Worm (Caenorhabditis elegans) whole organism, L3 larva: ENCODE results near the gene mxl-2.

Experiments
- aly-2 ChIP-seq: fragments of 150-350 bp; optimal IDR thresholded peaks from 2 replicates; lab custom pipeline; 2014; ENCODE audit warnings: missing biosample characterization, missing genetic modification characterization
- ama-1 ChIP-seq: fragments of 150-350 bp; optimal IDR thresholded peaks from 2 replicates; lab custom pipeline; 2018
- ceh-82 ChIP-seq: fragments of 150-350 bp; optimal IDR thresholded peaks from 2 replicates; lab custom pipeline; 2014; ENCODE audit warnings: missing biosample characterization, missing genetic modification characterization
- elt-1 ChIP-seq: fragments of 150-350 bp; optimal IDR thresholded peaks from 2 replicates; lab custom pipeline; 2014; ENCODE audit warnings: missing biosample characterization, missing genetic modification characterization
- lin-15B ChIP-seq: fragments of 150-350 bp; optimal IDR thresholded peaks from 2 replicates; lab custom pipeline; 2014; ENCODE audit warnings: missing biosample characterization, missing genetic modification characterization
- lin-39 ChIP-seq: fragments of 150-350 bp; optimal IDR thresholded peaks from 2 replicates; lab custom pipeline; 2018; ENCODE audit warnings: missing biosample characterization, missing genetic modification reagents, missing genetic modification characterization
- mdl-1 ChIP-seq: fragments of 150-350 bp; optimal IDR thresholded peaks from 2 replicates; lab custom pipeline; 2014; ENCODE audit warnings: missing biosample characterization, missing genetic modification characterization
- nhr-12 ChIP-seq: fragments of 150-350 bp; optimal IDR thresholded peaks from 2 replicates; lab custom pipeline; 2014; ENCODE audit warnings: missing biosample characterization, missing genetic modification characterization
- nhr-25 ChIP-seq: sonication (generic microtip); optimal IDR thresholded peaks from 2 replicates; lab custom pipeline; 2017; ENCODE audit warnings: missing biosample characterization, missing genetic modification characterization
- nhr-76 ChIP-seq: fragments of 150-350 bp; sonication (generic microtip); optimal IDR thresholded peaks from 5 replicates; lab custom pipeline; 2014; ENCODE audit warnings: missing biosample characterization, missing genetic modification characterization
- unc-62 ChIP-seq: fragments of 150-350 bp; sonication (generic microtip); optimal IDR thresholded peaks from 4 replicates; lab custom pipeline; 2014; ENCODE audit warnings: missing biosample characterization, missing genetic modification reagents, missing genetic modification characterization
- zag-1 ChIP-seq: fragments of 150-350 bp; optimal IDR thresholded peaks from 2 replicates; lab custom pipeline; 2014; ENCODE audit warnings: missing biosample characterization, missing genetic modification characterization

- no peak for TF ChIP-seq unc-62 (GFP tag; lab: Kevin White, UChicago)
- TF ChIP-seq ceh-82: no peak
- TF ChIP-seq elt-1: no peak
- TF ChIP-seq zag-1: no peak
- TF ChIP-seq mdl-1 (tag; lab: Kevin White, UChicago): no peak
- TF ChIP-seq nhr-12: no peak
- no peak for TF ChIP-seq lin-15B
- no peak for TF ChIP-seq aly-2 (tag; lab: Kevin White, UChicago)
- no peak for TF ChIP-seq nhr-25
- no peak for TF ChIP-seq nhr-76 (tag; lab: Kevin White, UChicago)
- TF ChIP-seq lin-39 (tag; lab: Kevin White, UChicago): no peak
- TF ChIP-seq ama-1 (lab: Kevin White, UChicago): no peak
These were observed 31.3 kb downstream of the mxl-2 start, which contains the start of the genes zig-13 and ver-1 for ce11 chrIII:156645-157044.
